Fruit fly (Drosophila melanogaster) whole organism, embryonic: ENCODE measurements around the gene cindr.

Experiments
- CG10543 ChIP-seq: fragments of 200-800 bp; sonication (Bioruptor generic); optimal IDR thresholded peaks from 3 replicates; lab custom pipeline; 2017; ENCODE audit warnings: missing biosample characterization, mild to moderate bottlenecking, missing genetic modification characterization, moderate library complexity
- CG10979 ChIP-seq: fragments of 200-800 bp; sonication (Bioruptor generic); optimal IDR thresholded peaks from 2 replicates; lab custom pipeline; 2018; ENCODE audit warnings: missing biosample characterization, mild to moderate bottlenecking, missing genetic modification characterization, moderate library complexity
- CG12219 ChIP-seq: fragments of 200-800 bp; sonication (Bioruptor generic); optimal IDR thresholded peaks from 3 replicates; lab custom pipeline; 2018; ENCODE audit warnings: missing biosample characterization, mild to moderate bottlenecking, missing genetic modification characterization
- CG12942 ChIP-seq: fragments of 200-800 bp; sonication (Bioruptor generic); optimal IDR thresholded peaks from 3 replicates; lab custom pipeline; 2016; ENCODE audit warnings: missing biosample characterization, missing genetic modification characterization
- CG14710 ChIP-seq: fragments of 200-800 bp; sonication (Bioruptor generic); optimal IDR thresholded peaks from 3 replicates; lab custom pipeline; 2019; ENCODE audit warnings: missing biosample characterization, mild to moderate bottlenecking, missing genetic modification characterization, moderate library complexity
- CG15479 ChIP-seq: fragments of 200-800 bp; sonication (Bioruptor generic); optimal IDR thresholded peaks from 3 replicates; lab custom pipeline; 2019; ENCODE audit warnings: missing biosample characterization, mild to moderate bottlenecking, missing genetic modification characterization, moderate library complexity
- CG16863 ChIP-seq: fragments of 200-800 bp; sonication (Bioruptor generic); optimal IDR thresholded peaks from 3 replicates; lab custom pipeline; 2016; ENCODE audit warnings: missing biosample characterization, missing genetic modification characterization
- CG17385 ChIP-seq: fragments of 200-800 bp; sonication (Bioruptor generic); optimal IDR thresholded peaks from 3 replicates; lab custom pipeline; 2018; ENCODE audit warnings: missing biosample characterization, mild to moderate bottlenecking, missing genetic modification characterization
- CG32767 ChIP-seq: fragments of 200-800 bp; sonication (Bioruptor generic); IDR thresholded peaks from 2 replicates; pipeline ENCODE4 v1.3.6; 2022; ENCODE audit warnings: missing biosample characterization, missing genetic modification characterization
- CG3407 ChIP-seq: fragments of 200-800 bp; sonication (Bioruptor generic); optimal IDR thresholded peaks from 2 replicates; lab custom pipeline; 2018; ENCODE audit warnings: missing biosample characterization, mild to moderate bottlenecking, missing genetic modification characterization
- CG34422 ChIP-seq: fragments of 200-800 bp; sonication (Bioruptor generic); IDR thresholded peaks from 3 replicates; pipeline ENCODE4 v1.3.6; 2022; ENCODE audit warnings: missing biosample characterization, missing genetic modification characterization
- CG4424 ChIP-seq: fragments of 200-800 bp; sonication (Bioruptor generic); optimal IDR thresholded peaks from 3 replicates; lab custom pipeline; 2016; ENCODE audit warnings: missing biosample characterization, missing genetic modification characterization
- CG4617 ChIP-seq: fragments of 200-800 bp; sonication (Bioruptor generic); optimal IDR thresholded peaks from 3 replicates; lab custom pipeline; 2016; ENCODE audit warnings: missing biosample characterization, missing genetic modification characterization, borderline replicate concordance
- CG4730 ChIP-seq: fragments of 200-800 bp; sonication (Bioruptor generic); IDR thresholded peaks from 2 replicates; pipeline ENCODE4 v1.3.6; 2022; ENCODE audit warnings: missing biosample characterization, missing genetic modification characterization
- CG6654 ChIP-seq: fragments of 200-800 bp; sonication (Bioruptor generic); optimal IDR thresholded peaks from 2 replicates; lab custom pipeline; 2017; ENCODE audit warnings: missing biosample characterization, mild to moderate bottlenecking, missing genetic modification characterization
- CG7357 ChIP-seq: fragments of 200-800 bp; sonication (Bioruptor generic); IDR thresholded peaks from 3 replicates; pipeline ENCODE4 v1.3.6; 2022; ENCODE audit warnings: missing biosample characterization, missing genetic modification characterization
- CG8359 ChIP-seq: fragments of 200-800 bp; sonication (Bioruptor generic); optimal IDR thresholded peaks from 2 replicates; lab custom pipeline; 2017; ENCODE audit warnings: missing biosample characterization, mild to moderate bottlenecking, missing genetic modification characterization, borderline replicate concordance
- CG9797 ChIP-seq: fragments of 200-800 bp; sonication (Bioruptor generic); optimal IDR thresholded peaks from 3 replicates; lab custom pipeline; 2018; ENCODE audit warnings: missing biosample characterization, mild to moderate bottlenecking, missing genetic modification characterization
- CG9817 ChIP-seq: fragments of 200-800 bp; sonication (Bioruptor generic); optimal IDR thresholded peaks from 2 replicates; lab custom pipeline; 2018; ENCODE audit warnings: missing biosample characterization, mild to moderate bottlenecking, missing genetic modification characterization, moderate library complexity
- CG9876 ChIP-seq: fragments of 200-800 bp; sonication (Bioruptor generic); optimal IDR thresholded peaks from 2 replicates; lab custom pipeline; 2016; ENCODE audit warnings: missing biosample characterization, missing genetic modification characterization
- Camta ChIP-seq: fragments of 200-800 bp; sonication (Bioruptor generic); optimal IDR thresholded peaks from 2 replicates; lab custom pipeline; 2016; ENCODE audit warnings: missing biosample characterization, missing genetic modification characterization
- D19B ChIP-seq: fragments of 200-800 bp; sonication (Bioruptor generic); optimal IDR thresholded peaks from 2 replicates; lab custom pipeline; 2017; ENCODE audit warnings: missing biosample characterization, mild to moderate bottlenecking, missing genetic modification characterization
- Dip3 ChIP-seq: fragments of 200-800 bp; sonication (Bioruptor generic); optimal IDR thresholded peaks from 3 replicates; lab custom pipeline; 2016; ENCODE audit warnings: missing biosample characterization, missing genetic modification characterization
- Dp ChIP-seq: fragments of 200-800 bp; sonication (Bioruptor generic); optimal IDR thresholded peaks from 2 replicates; lab custom pipeline; 2018; ENCODE audit warnings: missing biosample characterization, mild to moderate bottlenecking, missing genetic modification characterization, moderate library complexity
- ERR ChIP-seq: fragments of 200-800 bp; sonication (Bioruptor generic); optimal IDR thresholded peaks from 2 replicates; lab custom pipeline; 2016; ENCODE audit warnings: missing biosample characterization, missing genetic modification characterization
- Ets97D ChIP-seq: fragments of 200-800 bp; sonication (Bioruptor generic); optimal IDR thresholded peaks from 3 replicates; lab custom pipeline; 2016; ENCODE audit warnings: missing biosample characterization, missing genetic modification characterization
- HLH3B ChIP-seq: fragments of 200-800 bp; sonication (Bioruptor generic); IDR thresholded peaks from 2 replicates; pipeline ENCODE4 v1.3.6; 2022; ENCODE audit warnings: missing biosample characterization, missing genetic modification characterization
- Hey ChIP-seq: fragments of 200-800 bp; sonication (Bioruptor generic); optimal IDR thresholded peaks from 3 replicates; lab custom pipeline; 2018; ENCODE audit warnings: missing biosample characterization, mild to moderate bottlenecking, missing genetic modification characterization
- Hr39 ChIP-seq: fragments of >200 bp; optimal IDR thresholded peaks from 2 replicates; lab custom pipeline; 2017
- MBD-R2 ChIP-seq: fragments of 200-800 bp; sonication (Bioruptor generic); IDR thresholded peaks from 2 replicates; pipeline ENCODE4 v1.3.6; 2022; ENCODE audit warnings: missing biosample characterization, missing genetic modification characterization
- NC2β ChIP-seq: fragments of 200-800 bp; sonication (Bioruptor generic); optimal IDR thresholded peaks from 2 replicates; lab custom pipeline; 2016; ENCODE audit warnings: missing biosample characterization, missing genetic modification characterization
- Neu2 ChIP-seq: fragments of 200-800 bp; sonication (Bioruptor generic); optimal IDR thresholded peaks from 3 replicates; lab custom pipeline; 2016; ENCODE audit warnings: missing biosample characterization, missing genetic modification characterization, borderline replicate concordance
- PHDP ChIP-seq: fragments of 200-800 bp; sonication (Bioruptor generic); optimal IDR thresholded peaks from 3 replicates; lab custom pipeline; 2018; ENCODE audit warnings: missing biosample characterization, mild to moderate bottlenecking, missing genetic modification characterization, moderate library complexity
- Pdp1 ChIP-seq, 2 experiments: fragments of 200-800 bp; sonication (Bioruptor generic); optimal IDR thresholded peaks; 3 replicates each; lab custom pipeline; 2016; ENCODE audit warnings: missing biosample characterization in 2 of 2, missing genetic modification characterization in 2 of 2, mild to moderate bottlenecking in 1 of 2, moderate library complexity in 1 of 2
- Sox102F ChIP-seq: fragments of 200-800 bp; sonication (Bioruptor generic); optimal IDR thresholded peaks from 2 replicates; lab custom pipeline; 2018; ENCODE audit warnings: missing biosample characterization, mild to moderate bottlenecking, missing genetic modification characterization, moderate library complexity
- Stat92E ChIP-seq, 3 experiments: fragments of >200 bp in 2 of 3; fragments of 200-800 bp in 1 of 3; sonication (Bioruptor generic) in 1 of 3; optimal IDR thresholded peaks; 2 replicates each; lab custom pipeline; 2017 to 2019; ENCODE audit warnings: missing biosample characterization in 3 of 3, missing genetic modification characterization in 3 of 3, mild to moderate bottlenecking in 1 of 3, moderate library complexity in 1 of 3
- TFAM ChIP-seq: fragments of 200-800 bp; sonication (Bioruptor generic); optimal IDR thresholded peaks from 2 replicates; lab custom pipeline; 2017; ENCODE audit warnings: missing biosample characterization, missing genetic modification characterization, inconsistent platforms
- Xrp1 ChIP-seq: fragments of 200-800 bp; sonication (Bioruptor generic); IDR thresholded peaks from 2 replicates; pipeline ENCODE4 v1.3.6; 2022; ENCODE audit warnings: missing biosample characterization, missing genetic modification characterization
- crc ChIP-seq: fragments of 200-800 bp; sonication (Bioruptor generic); optimal IDR thresholded peaks from 2 replicates; lab custom pipeline; 2016; ENCODE audit warnings: missing biosample characterization, missing genetic modification characterization
- cwo ChIP-seq: fragments of 200-800 bp; sonication (Bioruptor generic); optimal IDR thresholded peaks from 3 replicates; lab custom pipeline; 2017; ENCODE audit warnings: missing biosample characterization, missing genetic modification characterization, mild to moderate bottlenecking, moderate library complexity, missing genetic modification reagents
- dmrt11E ChIP-seq: fragments of 200-800 bp; sonication (Bioruptor generic); optimal IDR thresholded peaks from 3 replicates; lab custom pipeline; 2018; ENCODE audit warnings: missing biosample characterization, mild to moderate bottlenecking, missing genetic modification characterization, moderate library complexity
- ems ChIP-seq: fragments of 200-800 bp; sonication (Bioruptor generic); optimal IDR thresholded peaks from 3 replicates; lab custom pipeline; 2016; ENCODE audit warnings: missing biosample characterization, missing genetic modification characterization
- her ChIP-seq: fragments of 200-800 bp; sonication (Bioruptor generic); optimal IDR thresholded peaks from 2 replicates; lab custom pipeline; 2016; ENCODE audit warnings: missing biosample characterization, missing genetic modification characterization
- nmo ChIP-seq: fragments of 200-800 bp; sonication (Bioruptor generic); optimal IDR thresholded peaks from 2 replicates; lab custom pipeline; 2018; ENCODE audit warnings: missing biosample characterization, mild to moderate bottlenecking, missing genetic modification characterization, moderate library complexity
- pho ChIP-seq: fragments of 200-800 bp; sonication (Bioruptor generic); optimal IDR thresholded peaks from 2 replicates; lab custom pipeline; 2016; ENCODE audit warnings: missing biosample characterization, missing genetic modification characterization
- phol ChIP-seq: fragments of 200-800 bp; sonication (Bioruptor generic); optimal IDR thresholded peaks from 3 replicates; lab custom pipeline; 2018; ENCODE audit warnings: missing biosample characterization, mild to moderate bottlenecking, missing genetic modification characterization, moderate library complexity
- ro ChIP-seq: fragments of 200-800 bp; sonication (Bioruptor generic); IDR thresholded peaks from 2 replicates; pipeline ENCODE4 v1.3.6; 2022; ENCODE audit warnings: missing biosample characterization, missing genetic modification characterization
- sd ChIP-seq: fragments of 200-800 bp; sonication (Bioruptor generic); optimal IDR thresholded peaks from 3 replicates; lab custom pipeline; 2018; ENCODE audit warnings: missing biosample characterization, mild to moderate bottlenecking, missing genetic modification characterization, moderate library complexity
- toy ChIP-seq: fragments of 200-800 bp; sonication (Bioruptor generic); IDR thresholded peaks from 2 replicates; pipeline ENCODE4 v1.3.6; 2022; ENCODE audit warnings: missing biosample characterization, missing genetic modification characterization
- vfl ChIP-seq: fragments of 200-800 bp; sonication (Bioruptor generic); optimal IDR thresholded peaks from 2 replicates; lab custom pipeline; 2016; ENCODE audit warnings: missing biosample characterization, missing genetic modification characterization

The cindr gene

DNA sequence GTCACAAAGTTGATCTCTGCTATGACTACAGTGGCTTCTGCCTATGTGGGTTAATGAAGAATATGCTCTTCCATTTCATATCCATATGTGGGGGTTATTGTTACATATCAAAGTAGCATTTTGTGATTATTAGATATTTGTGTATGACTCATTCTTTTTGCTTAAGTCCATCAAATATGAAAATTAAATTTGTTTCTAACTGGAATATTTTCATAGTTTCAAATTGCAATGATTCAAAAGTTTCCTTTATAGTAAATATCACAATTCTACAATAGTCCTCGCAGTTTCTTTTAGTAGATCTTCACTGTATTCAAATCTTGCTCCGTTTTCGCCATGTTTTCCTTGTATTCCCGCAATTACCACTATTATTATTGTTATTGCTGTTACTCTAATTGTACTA is 3.2 kb upstream of the cindr start (continued):
- TF ChIP-seq CG7357 (GFP tag; lab: Robert Waterston, UW) (no peak), Camta (GFP tag; lab: Kevin White, UChicago) (peak; percentile 10), CG10979 (tag; lab: Kevin White, UChicago) (no peak), D19B (no peak), nmo (GFP tag; lab: Kevin White, UChicago) (peak; percentile 42), Sox102F (GFP tag; lab: Kevin White, UChicago) (peak; percentile 50), Xrp1 (GFP tag; lab: Robert Waterston, UW) (peak; percentile 42; the same call in 1 of the 2 replicates), Pdp1 (GFP tag; optimal IDR thresholded peaks at IDR 0.05; lab: Kevin White, UChicago) (peak in 1 of 2 experiments; percentile 2), CG15479 (GFP tag; lab: Kevin White, UChicago) (no peak), CG3407 (no peak), CG17385 (GFP tag; lab: Kevin White, UChicago) (peak; percentile 0), phol (tag; lab: Kevin White, UChicago) (peak; percentile 51), CG4424 (GFP tag; lab: Kevin White, UChicago) (peak; percentile 12), CG9817 (tag; lab: Kevin White, UChicago) (no peak), CG32767 (GFP tag; lab: Robert Waterston, UW) (no peak), her (GFP tag; lab: Kevin White, UChicago) (no peak), NC2β (no peak), Ets97D (GFP tag; lab: Kevin White, UChicago) (no peak), PHDP (tag; lab: Kevin White, UChicago) (peak; percentile 8), CG4617 (GFP tag; lab: Kevin White, UChicago) (no peak), MBD-R2 (GFP tag; lab: Robert Waterston, UW) (no peak)

dm6 chr3R:30805762-30806371 is 2.5 kb upstream of the cindr start:
- TF ChIP-seq CG12219 (GFP tag; lab: Kevin White, UChicago) (no peak), CG9797 (GFP tag; lab: Kevin White, UChicago) (no peak), Dip3 (GFP tag; lab: Kevin White, UChicago) (no peak), dmrt11E (no peak), ro (GFP tag; lab: Robert Waterston, UW) (no peak), vfl (no peak), Stat92E (GFP tag; optimal IDR thresholded peaks at IDR 0.05; lab: Kevin White, UChicago) (peak in 1 of 3 experiments; percentile 74), Hr39 (no peak), pho (GFP tag; lab: Kevin White, UChicago) (no peak), Hey (no peak), ERR (GFP tag; lab: Kevin White, UChicago) (no peak), crc (GFP tag; lab: Kevin White, UChicago) (no peak), HLH3B (GFP tag; lab: Robert Waterston, UW) (no peak), CG16863 (no peak), CG34422 (peak; percentile 45; the same call in 1 of the 3 replicates), TFAM (GFP tag; lab: Kevin White, UChicago) (no peak), Neu2 (GFP tag; lab: Kevin White, UChicago) (no peak), CG9876 (no peak), Pdp1 (GFP tag; optimal IDR thresholded peaks at IDR 0.05; lab: Kevin White, UChicago) (no peak), ems (GFP tag; lab: Kevin White, UChicago) (no peak), CG12942 (GFP tag; lab: Kevin White, UChicago) (no peak), CG4730 (GFP tag; lab: Robert Waterston, UW) (no peak), sd (tag; lab: Kevin White, UChicago) (peak; percentile 97), CG6654 (GFP tag; lab: Kevin White, UChicago) (no peak), CG8359 (GFP tag; lab: Kevin White, UChicago) (no peak), CG10543 (GFP tag; lab: Kevin White, UChicago) (no peak), cwo (GFP tag; lab: Kevin White, UChicago) (no peak), CG14710 (tag; lab: Kevin White, UChicago) (no peak), Dp (GFP tag; lab: Kevin White, UChicago) (no peak), toy (GFP tag; lab: Robert Waterston, UW) (no peak)
